Worm (Caenorhabditis elegans): ENCODE measurements around the gene sup-10.
"Not testable (repeated sequence)": the region's sequence is repeated elsewhere in the genome, so short reads cannot be mapped to it uniquely, and the experiment has no call there.

sup-10 gene

DNA sequence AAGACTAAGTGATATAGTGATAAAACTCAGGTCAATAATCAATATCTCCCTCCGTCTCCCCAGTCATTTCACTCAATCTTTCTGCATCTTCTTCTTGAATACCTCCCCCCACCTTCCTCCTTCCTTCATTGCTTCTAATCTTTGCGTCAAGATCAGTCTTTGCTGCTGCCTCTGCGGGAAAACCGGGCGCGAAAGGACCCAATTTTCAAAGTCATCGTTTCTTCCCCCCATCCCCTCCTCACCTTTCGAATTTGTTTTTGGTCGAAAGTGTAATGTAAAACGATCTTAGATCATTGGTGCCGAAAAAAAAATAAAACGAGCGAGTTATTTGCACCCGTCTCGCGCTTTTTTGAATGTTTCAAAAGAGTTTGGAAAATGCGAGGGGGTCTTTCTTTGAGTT, 11.2 kb upstream of the sup-10 start:
- no peak for TF ChIP-seq unc-62 (GFP tag; optimal IDR thresholded peaks at IDR 0.05)

DNA sequence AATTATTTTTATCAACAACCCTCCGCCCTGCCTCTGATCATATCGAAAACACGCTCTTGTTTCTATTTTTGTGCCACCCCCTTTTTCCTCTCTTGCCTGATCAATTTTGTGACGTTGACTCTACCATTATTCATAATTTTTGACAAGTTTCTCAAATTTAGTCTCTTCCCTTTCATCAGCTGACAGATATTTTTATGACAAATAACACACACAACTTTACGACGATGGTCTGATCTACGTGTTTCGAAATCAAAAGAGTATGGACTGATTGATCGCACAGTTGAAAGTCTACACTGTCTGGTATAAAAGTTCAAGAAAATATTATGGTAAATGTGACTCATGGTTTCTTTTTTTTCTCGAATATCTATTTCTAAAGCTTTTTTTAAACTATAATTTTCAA, 10.3 kb upstream of the sup-10 start:
- TF ChIP-seq unc-62 (GFP tag; optimal IDR thresholded peaks at IDR 0.05) = no peak

DNA sequence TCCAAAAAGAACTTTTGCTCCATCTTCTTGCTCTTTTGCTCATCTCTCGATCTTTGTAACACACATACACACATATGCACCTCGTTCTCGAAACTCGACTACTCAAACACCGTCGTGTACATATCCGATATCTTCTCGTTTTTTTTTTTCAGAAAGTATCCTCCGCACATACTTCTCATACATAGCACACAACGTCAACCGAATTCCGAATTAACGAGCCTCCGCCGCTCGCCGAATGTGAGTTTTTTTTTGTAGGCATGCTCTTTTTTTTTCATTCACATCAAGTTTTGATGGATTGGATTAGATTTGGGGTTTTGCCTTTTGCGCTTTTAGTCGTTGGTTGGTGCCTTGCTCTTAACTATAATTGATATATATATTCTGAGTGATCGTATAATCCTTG, 9.9 kb upstream of the sup-10 start:
- no peak for TF ChIP-seq unc-62 (GFP tag; optimal IDR thresholded peaks at IDR 0.05)

DNA sequence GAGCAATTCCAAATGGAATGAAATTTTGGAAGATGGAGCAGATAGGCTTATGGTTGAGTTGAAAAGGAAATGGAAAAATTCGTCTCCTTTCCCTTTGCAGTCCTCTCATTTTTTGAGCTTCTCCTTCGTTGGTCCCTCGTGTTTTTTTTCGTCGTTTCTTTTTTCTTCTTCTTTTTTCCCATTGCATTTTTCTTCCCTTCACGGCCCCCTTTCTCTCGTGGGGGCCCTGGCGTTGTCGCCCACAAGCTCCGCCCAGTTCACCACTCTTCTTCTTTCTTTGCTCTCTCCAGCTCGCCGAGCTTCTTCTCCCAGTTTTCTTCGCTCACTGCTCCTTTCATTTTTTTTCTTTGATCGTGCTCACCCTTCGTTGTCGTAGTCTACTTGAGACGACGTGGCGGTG, 8.7 kb upstream of the sup-10 start:
- no peak for TF ChIP-seq unc-62 (GFP tag; optimal IDR thresholded peaks at IDR 0.05)

DNA sequence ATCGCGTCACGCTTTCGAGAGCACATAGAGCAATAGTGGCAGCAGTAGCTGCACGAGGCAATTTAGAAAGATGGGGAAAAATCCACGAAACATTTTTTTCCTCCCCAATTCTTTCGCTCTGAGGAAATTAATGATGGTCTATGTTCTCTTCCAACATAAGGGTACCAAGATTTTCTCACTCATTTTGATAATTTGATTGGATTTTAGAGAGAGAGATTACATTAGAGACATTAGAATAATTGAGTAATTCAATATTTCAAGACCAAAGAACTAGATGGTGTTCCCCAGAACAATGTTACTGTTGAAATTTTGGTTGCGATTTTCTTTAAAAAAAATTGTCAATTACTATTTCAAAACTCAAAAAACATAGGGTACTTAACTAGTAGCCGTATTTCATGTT, 6.7 kb upstream of the sup-10 start:
- TF ChIP-seq unc-62 (GFP tag; optimal IDR thresholded peaks at IDR 0.05) = no peak

DNA sequence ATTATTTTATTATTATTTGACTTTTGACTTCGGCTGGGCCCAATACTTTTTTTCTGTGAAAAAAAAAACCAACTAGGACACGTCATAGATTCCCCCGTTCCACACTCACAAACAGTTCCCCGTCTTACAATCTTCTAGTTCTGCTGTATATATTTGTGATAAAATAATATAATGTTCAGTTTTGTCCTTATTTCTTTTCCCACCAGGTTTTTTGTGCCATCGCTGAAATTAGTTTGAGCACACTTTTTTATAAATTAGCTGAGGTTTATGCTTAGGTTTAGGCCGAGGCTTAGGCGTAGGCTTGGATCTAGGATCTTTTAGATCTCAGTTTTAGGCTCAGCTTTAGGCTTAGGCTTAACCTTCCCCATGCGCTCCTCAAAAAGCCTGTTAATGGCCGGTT, 767 bp upstream of the sup-10 start:
- no peak for TF ChIP-seq unc-62 (GFP tag; optimal IDR thresholded peaks at IDR 0.05)

DNA sequence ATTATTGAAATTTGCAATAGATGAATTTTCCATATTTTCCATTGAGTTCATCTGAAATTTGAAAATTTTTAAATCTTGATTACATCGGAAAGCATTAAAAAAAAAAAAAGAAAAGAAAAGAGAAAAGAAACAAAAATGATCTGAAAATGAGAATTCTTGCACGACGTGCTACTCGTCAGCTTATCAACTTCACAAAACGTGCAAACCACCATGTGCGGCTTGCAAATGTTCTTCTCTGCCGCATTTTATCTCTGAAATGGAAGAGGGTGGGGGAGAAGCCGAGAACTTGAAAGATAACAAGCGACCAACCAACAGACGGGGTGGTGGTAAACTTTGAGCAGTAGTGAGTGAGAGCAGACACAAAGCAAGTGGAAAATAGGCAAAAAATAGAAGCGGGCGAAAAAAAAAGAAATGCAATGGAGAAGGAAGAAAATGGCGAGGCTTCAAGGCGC, 5.9 kb downstream of the sup-10 start, which contains the start of gene F31A3.3:
Gene F31A3.3, minus strand, starts transcription at position 51 of the 452 bp plus-strand sequence.
- no peak for TF ChIP-seq unc-62 (GFP tag; optimal IDR thresholded peaks at IDR 0.05)

DNA sequence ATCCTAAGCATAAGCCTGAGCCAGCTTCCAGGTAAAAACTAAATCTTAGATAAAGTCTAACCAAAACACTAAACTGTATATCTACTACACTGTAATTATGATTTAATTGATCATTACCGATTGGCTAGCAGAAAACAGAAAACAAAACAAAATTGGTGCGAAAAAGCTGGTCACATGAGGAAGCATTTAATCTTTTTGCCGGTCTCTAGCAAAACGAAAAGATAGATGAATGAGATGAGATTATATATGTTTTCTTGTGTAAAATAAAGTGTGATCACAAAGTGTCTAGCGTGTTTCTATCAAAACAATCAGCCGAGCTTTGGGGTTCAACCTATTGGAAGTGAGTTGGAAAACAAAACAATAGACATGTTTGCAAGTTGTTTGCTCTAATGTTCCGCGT, 6.7 kb downstream of the sup-10 start:
- no peak for TF ChIP-seq unc-62 (GFP tag; optimal IDR thresholded peaks at IDR 0.05)

DNA sequence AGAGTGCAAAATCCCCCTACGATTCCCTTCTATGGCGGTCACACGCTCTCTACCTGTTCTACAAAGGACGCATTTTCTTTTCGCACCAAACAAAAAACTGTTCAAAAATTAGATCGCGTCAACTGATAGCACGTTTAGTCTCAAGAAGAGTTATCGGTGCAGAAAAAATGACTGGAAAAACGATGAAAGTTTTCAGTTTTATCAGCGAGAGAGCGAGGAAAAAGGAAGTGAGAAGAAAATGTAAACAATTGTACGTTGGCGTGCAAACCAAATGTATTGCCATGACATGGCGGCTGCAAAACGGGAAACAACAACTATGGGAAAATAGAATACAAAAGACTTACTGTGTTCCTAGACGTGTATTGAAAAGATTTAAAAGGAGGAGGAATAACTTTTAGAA, 9.4 kb downstream of the sup-10 start:
- TF ChIP-seq unc-62 (GFP tag; optimal IDR thresholded peaks at IDR 0.05) = no peak

DNA sequence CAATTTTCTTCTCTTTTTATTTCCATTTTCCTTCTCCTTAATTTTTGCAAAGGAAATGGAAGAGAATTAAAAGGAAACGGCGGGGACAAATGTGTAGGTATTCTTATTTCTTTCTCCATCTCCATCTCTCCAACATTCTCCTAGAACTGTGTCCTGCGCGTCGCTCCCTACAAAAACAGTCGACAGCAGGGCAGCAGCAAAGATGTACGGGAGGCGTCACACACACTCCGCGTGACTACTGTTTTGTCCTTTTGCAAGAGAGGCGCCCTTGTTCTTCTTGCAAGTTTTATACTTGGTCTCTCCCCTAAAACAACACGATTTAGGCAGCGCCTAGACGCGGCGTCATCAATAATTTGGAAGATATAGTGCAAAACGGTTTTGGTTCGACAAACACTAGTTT, 11.8 kb downstream of the sup-10 start:
- TF ChIP-seq unc-62 (GFP tag; optimal IDR thresholded peaks at IDR 0.05) = no peak

DNA sequence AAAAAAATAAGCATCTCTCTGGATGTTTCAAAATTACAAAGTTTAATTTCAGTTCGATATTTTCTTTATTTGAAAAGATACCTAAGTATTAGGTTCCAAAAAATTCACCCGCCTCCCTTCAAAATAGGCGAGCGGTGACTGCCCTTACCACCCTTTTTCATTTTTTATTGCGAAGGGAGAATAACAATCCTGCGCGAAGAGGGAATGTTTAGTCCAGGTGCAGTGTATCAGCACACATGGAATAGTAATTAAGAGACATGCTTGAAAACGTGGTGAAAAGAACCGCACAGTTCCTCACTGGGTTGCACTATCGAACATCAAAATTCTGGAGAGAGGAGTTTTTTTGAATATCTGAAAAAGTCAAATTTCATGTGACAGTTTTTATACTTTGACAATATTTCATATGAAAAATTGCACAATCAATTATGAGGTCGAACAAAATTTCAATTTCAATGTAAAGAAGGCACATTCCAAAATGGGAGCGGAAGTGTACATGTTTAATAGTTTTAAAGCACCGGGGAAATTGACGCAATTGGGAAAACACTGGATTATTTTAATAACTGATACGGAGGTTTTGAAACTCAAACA, 16.3 kb downstream of the sup-10 start:
- no peak for TF ChIP-seq unc-62 (GFP tag; optimal IDR thresholded peaks at IDR 0.05)

DNA sequence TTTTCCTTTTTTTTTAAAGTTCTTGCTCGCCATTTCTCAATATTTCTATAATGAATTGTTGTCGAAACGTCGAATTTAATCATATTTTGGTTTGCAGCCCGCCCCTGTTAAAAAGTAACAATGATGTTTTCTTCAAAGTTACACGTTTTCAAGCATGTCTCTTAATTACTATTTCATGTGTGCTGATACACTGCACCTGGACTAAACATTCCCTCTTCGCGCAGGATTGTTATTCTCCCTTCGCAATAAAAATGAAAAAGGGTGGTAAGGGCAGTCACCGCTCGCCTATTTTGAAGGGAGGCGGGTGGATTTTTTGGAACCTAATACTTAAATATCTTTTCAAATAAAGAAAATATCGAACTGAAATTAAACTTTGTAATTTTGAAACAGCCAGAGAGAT, 17.4 kb downstream of the sup-10 start:
- no peak for TF ChIP-seq unc-62 (GFP tag; optimal IDR thresholded peaks at IDR 0.05)

DNA sequence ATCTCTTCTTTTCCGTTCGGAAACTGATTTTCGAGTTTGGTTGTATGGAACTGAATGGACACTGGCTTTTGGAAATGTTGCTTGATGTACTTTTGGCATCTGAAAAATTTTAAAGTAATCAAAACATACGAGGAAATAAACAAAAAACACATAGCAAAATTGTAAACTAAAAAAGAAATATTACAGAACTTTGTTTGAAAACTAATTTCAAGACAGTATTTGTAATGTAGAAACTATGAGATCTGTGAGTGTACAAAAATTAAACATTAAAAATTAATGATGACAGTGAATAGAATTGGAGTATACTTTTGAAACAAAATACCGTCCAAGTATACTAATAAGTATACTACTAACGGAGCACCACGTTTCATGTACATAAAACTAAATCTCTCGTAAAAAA, 20.4 kb downstream of the sup-10 start, which contains the start of gene hlh-29:
Gene hlh-29, minus strand, starts transcription at position 101 of the 400 bp plus-strand sequence.
- TF ChIP-seq unc-62 (GFP tag; optimal IDR thresholded peaks at IDR 0.05) = not testable (repeated sequence)

DNA sequence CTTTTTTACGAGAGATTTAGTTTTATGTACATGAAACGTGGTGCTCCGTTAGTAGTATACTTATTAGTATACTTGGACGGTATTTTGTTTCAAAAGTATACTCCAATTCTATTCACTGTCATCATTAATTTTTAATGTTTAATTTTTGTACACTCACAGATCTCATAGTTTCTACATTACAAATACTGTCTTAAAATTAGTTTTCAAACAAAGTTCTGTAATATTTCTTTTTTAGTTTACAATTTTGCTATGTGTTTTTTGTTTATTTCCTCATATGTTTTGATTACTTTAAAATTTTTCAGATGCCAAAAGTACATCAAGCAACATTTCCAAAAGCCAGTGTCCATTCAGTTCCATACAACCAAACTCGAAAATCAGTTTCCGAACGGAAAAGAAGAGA, 22.6 kb downstream of the sup-10 start, which contains the start of gene hlh-28:
Gene hlh-28, plus strand, starts transcription at position 301 of the 400 bp plus-strand sequence.
- TF ChIP-seq unc-62 (GFP tag; optimal IDR thresholded peaks at IDR 0.05) = not testable (repeated sequence)

DNA sequence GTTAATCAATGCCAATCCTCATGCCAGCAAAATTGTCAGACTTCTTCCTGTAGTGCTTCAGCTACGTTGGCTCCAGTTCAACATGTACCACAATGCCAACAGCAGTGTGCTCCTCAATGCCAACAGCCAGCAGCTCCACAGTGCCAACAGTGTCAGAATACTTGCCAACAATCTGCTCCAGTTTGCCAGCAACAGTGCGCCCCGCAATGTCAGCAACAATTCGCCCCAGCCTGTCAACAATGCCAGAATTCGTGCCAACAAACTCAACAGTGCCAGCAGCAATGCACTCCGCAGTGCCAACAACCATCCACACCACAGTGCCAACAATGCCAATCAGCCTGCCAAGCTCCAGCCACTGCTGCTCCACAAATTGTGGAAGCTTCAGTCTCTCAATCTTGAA, 25.6 kb downstream of the sup-10 start:
- no peak for TF ChIP-seq unc-62 (GFP tag; optimal IDR thresholded peaks at IDR 0.05)

DNA sequence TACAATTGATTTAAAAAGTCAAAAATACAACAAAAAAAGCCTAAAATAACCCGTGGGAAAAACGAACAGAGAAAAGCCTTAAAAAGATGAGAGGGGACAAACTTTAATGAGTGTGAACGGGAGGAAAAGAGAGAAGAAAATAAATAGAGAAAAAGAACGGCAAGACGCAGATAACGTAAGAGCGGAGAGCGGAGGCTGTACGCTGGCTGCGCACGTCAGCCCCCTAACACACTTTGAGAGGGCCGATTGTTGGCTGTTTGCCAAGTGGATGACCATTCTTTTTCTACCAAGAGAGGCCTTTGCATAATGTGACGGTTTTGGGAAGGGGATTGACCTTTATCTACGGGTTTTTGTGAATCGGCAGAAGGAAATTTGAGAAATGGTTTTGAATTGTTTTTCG, 34.1 kb downstream of the sup-10 start:
- TF ChIP-seq unc-62 (GFP tag; optimal IDR thresholded peaks at IDR 0.05) = no peak

DNA sequence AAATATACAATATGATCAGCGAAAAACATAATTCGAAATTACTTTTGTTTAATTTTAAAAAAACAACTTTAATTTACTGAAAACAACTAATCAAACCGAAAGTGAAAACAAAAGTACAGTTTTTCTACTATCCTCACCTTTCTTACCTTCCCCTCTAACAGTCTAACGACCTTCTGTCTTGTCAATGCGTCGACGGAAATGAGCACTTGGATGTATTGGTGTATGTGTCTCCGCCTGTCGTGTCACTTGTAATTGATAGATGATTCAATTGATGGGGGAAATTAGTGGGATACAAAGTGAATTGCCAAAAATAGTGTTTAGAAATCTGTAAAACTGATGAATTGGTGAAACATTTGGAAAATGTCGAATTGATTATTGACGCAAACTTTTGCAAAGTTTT, 35.3 kb downstream of the sup-10 start, which contains the start of gene F31A3.5:
Gene F31A3.5, minus strand, starts transcription at position 200 of the 400 bp plus-strand sequence.
- no peak for TF ChIP-seq unc-62 (GFP tag; optimal IDR thresholded peaks at IDR 0.05)

DNA sequence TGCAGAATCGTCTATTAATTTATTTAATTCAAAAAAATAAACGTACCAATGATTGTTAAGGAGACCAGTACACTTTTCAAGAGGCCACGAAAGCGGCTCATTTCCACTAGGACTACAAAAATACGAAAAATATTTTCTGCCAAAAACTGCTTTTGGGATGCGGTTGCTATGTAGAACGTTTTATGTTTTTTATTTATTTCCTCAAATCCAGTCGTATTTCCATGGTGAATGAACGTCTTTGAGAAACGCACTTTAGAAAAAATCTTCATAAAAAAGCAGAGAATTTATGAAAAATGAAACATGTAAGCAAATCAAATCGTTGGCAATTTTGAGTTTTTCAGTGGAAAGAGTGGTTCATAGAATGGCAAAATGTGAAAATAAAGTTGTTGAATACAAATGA, 39.2 kb downstream of the sup-10 start, which contains the start of gene F39B3.7:
Gene F39B3.7, minus strand, starts transcription at position 101 of the 400 bp plus-strand sequence.
- TF ChIP-seq unc-62 (GFP tag; optimal IDR thresholded peaks at IDR 0.05) = no peak

Data from whole organism, dauer.